Worm (Caenorhabditis elegans) whole organism, young adult: Measurements from ENCODE around the gene Y24F12A.1.

ENCODE experiments used
- B0336.3 ChIP-seq: fragments of 200-800 bp; sonication (Bioruptor generic); IDR thresholded peaks from 2 replicates; pipeline ENCODE4 v1.3.6; 2022; ENCODE audit warnings: missing genetic modification characterization, missing compliant biosample characterization
- C06A6.2 ChIP-seq: fragments of 200-800 bp; sonication (Bioruptor generic); conservative IDR thresholded peaks from 2 replicates; pipeline ENCODE4 v1.3.6; 2022; ENCODE audit warnings: missing genetic modification characterization, missing compliant biosample characterization
- F10E7.11 ChIP-seq: sonication (generic microtip); optimal IDR thresholded peaks from 2 replicates; lab custom pipeline; 2017; ENCODE audit warnings: mild to moderate bottlenecking, missing genetic modification characterization, moderate library complexity, missing compliant biosample characterization
- F33H1.4 ChIP-seq: fragments of 200-800 bp; sonication (Bioruptor generic); IDR thresholded peaks from 2 replicates; pipeline ENCODE4 v1.3.6; 2022; ENCODE audit warnings: missing genetic modification reagents, missing genetic modification characterization, missing compliant biosample characterization
- F39B2.1 ChIP-seq: fragments of 200-800 bp; sonication (Bioruptor generic); IDR thresholded peaks from 2 replicates; pipeline ENCODE4 v1.3.6; 2022; ENCODE audit warnings: missing genetic modification reagents, missing genetic modification characterization, missing compliant biosample characterization
- F49E8.2 ChIP-seq: sonication (generic microtip); optimal IDR thresholded peaks from 3 replicates; lab custom pipeline; 2017; ENCODE audit warnings: missing genetic modification characterization, mild to moderate bottlenecking, missing compliant biosample characterization, antibody characterized with exemption, moderate library complexity; ENCODE audit not compliant: insufficient read depth
- K11D2.4 ChIP-seq: fragments of 200-800 bp; sonication (Bioruptor generic); IDR thresholded peaks from 2 replicates; pipeline ENCODE4 v1.3.6; 2022; ENCODE audit warnings: missing genetic modification reagents, missing genetic modification characterization, missing compliant biosample characterization
- Y53F4B.3 ChIP-seq: fragments of 200-800 bp; sonication (Bioruptor generic); IDR thresholded peaks from 2 replicates; pipeline ENCODE4 v1.3.6; 2022; ENCODE audit warnings: missing genetic modification reagents, missing genetic modification characterization, missing compliant biosample characterization
- Y53G8AR.9 ChIP-seq: fragments of 200-800 bp; sonication (Bioruptor generic); conservative IDR thresholded peaks from 2 replicates; pipeline ENCODE4 v1.3.6; 2022; ENCODE audit warnings: missing genetic modification reagents, missing genetic modification characterization, missing compliant biosample characterization
- Y79H2A.3 ChIP-seq: fragments of 200-800 bp; sonication (Bioruptor generic); conservative IDR thresholded peaks from 2 replicates; pipeline ENCODE4 v1.3.6; 2022; ENCODE audit warnings: missing genetic modification reagents, missing genetic modification characterization, missing compliant biosample characterization
- ZK185.1 ChIP-seq: sonication (generic microtip); optimal IDR thresholded peaks from 2 replicates; lab custom pipeline; 2016; ENCODE audit warnings: mild to moderate bottlenecking, missing genetic modification characterization, missing compliant biosample characterization; ENCODE audit not compliant: poor library complexity, severe bottlenecking
- aptf-2 ChIP-seq: fragments of 200-800 bp; sonication (Bioruptor generic); conservative IDR thresholded peaks from 2 replicates; pipeline ENCODE4 v1.3.6; 2022; ENCODE audit warnings: missing genetic modification reagents, missing genetic modification characterization, missing compliant biosample characterization
- attf-3 ChIP-seq: fragments of 200-800 bp; sonication (Bioruptor generic); conservative IDR thresholded peaks from 2 replicates; pipeline ENCODE4 v1.3.6; 2022; ENCODE audit warnings: missing genetic modification reagents, missing genetic modification characterization, missing compliant biosample characterization
- attf-5 ChIP-seq: fragments of 200-800 bp; sonication (Bioruptor generic); optimal IDR thresholded peaks from 2 replicates; lab custom pipeline; 2018; ENCODE audit warnings: mild to moderate bottlenecking, missing genetic modification characterization, missing compliant biosample characterization
- ceh-40 ChIP-seq: fragments of 200-800 bp; sonication (Bioruptor generic); IDR thresholded peaks from 2 replicates; pipeline ENCODE4 v1.3.6; 2022; ENCODE audit warnings: missing genetic modification characterization, missing compliant biosample characterization
- ceh-91 ChIP-seq: fragments of 200-800 bp; sonication (Bioruptor generic); IDR thresholded peaks from 2 replicates; pipeline ENCODE4 v1.3.6; 2022; ENCODE audit warnings: missing genetic modification reagents, missing genetic modification characterization, missing compliant biosample characterization
- dox-1 ChIP-seq: fragments of 200-800 bp; sonication (Bioruptor generic); IDR thresholded peaks from 2 replicates; pipeline ENCODE4 v1.3.6; 2022; ENCODE audit warnings: missing genetic modification reagents, missing genetic modification characterization, missing compliant biosample characterization
- dpl-1 ChIP-seq: fragments of 150-350 bp; optimal IDR thresholded peaks from 2 replicates; lab custom pipeline; 2014; ENCODE audit warnings: missing biosample characterization, missing genetic modification reagents, missing genetic modification characterization
- egl-18 ChIP-seq: fragments of 200-800 bp; sonication (Bioruptor generic); IDR thresholded peaks from 2 replicates; pipeline ENCODE4 v1.3.6; 2022; ENCODE audit warnings: missing genetic modification reagents, missing genetic modification characterization, missing compliant biosample characterization
- ekl-4 ChIP-seq: fragments of 200-800 bp; sonication (Bioruptor generic); IDR thresholded peaks from 2 replicates; pipeline ENCODE4 v1.3.6; 2022; ENCODE audit warnings: missing genetic modification reagents, missing genetic modification characterization, missing compliant biosample characterization
- ets-4 ChIP-seq: fragments of 200-800 bp; sonication (Bioruptor generic); optimal IDR thresholded peaks from 2 replicates; lab custom pipeline; 2018; ENCODE audit warnings: mild to moderate bottlenecking, missing genetic modification characterization, missing compliant biosample characterization
- hlh-12 ChIP-seq: sonication (generic microtip); optimal IDR thresholded peaks from 2 replicates; lab custom pipeline; 2016; ENCODE audit warnings: missing genetic modification characterization, missing compliant biosample characterization
- hsf-1 ChIP-seq: fragments of 200-800 bp; sonication (Bioruptor generic); IDR thresholded peaks from 2 replicates; pipeline ENCODE4 v1.3.6; 2022; ENCODE audit warnings: missing genetic modification reagents, missing genetic modification characterization, missing compliant biosample characterization
- lag-1 ChIP-seq: fragments of 200-800 bp; sonication (Bioruptor generic); IDR thresholded peaks from 2 replicates; pipeline ENCODE4 v1.3.6; 2022; ENCODE audit warnings: missing genetic modification reagents, missing genetic modification characterization, missing compliant biosample characterization
- lin-26 ChIP-seq: fragments of 200-800 bp; sonication (Bioruptor generic); IDR thresholded peaks from 2 replicates; pipeline ENCODE4 v1.3.6; 2022; ENCODE audit warnings: missing genetic modification reagents, missing genetic modification characterization, missing compliant biosample characterization
- lin-40 ChIP-seq: sonication (generic microtip); optimal IDR thresholded peaks from 2 replicates; lab custom pipeline; 2016; ENCODE audit warnings: missing genetic modification characterization, mild to moderate bottlenecking, missing compliant biosample characterization, missing genotype, missing genetic modification reagents
- lin-54 ChIP-seq: fragments of 200-800 bp; sonication (Bioruptor generic); optimal IDR thresholded peaks from 2 replicates; lab custom pipeline; 2018; ENCODE audit warnings: mild to moderate bottlenecking, missing genetic modification characterization, missing compliant biosample characterization
- lsl-1 ChIP-seq: fragments of 200-800 bp; sonication (Bioruptor generic); optimal IDR thresholded peaks from 2 replicates; lab custom pipeline; 2018; ENCODE audit warnings: mild to moderate bottlenecking, missing genetic modification characterization, moderate library complexity, missing compliant biosample characterization
- madf-10 ChIP-seq: sonication (generic microtip); optimal IDR thresholded peaks from 2 replicates; lab custom pipeline; 2016; ENCODE audit warnings: mild to moderate bottlenecking, missing genetic modification characterization, missing compliant biosample characterization
- madf-8 ChIP-seq: fragments of 200-800 bp; sonication (Bioruptor generic); conservative IDR thresholded peaks from 2 replicates; pipeline ENCODE4 v1.3.6; 2022; ENCODE audit warnings: missing genetic modification reagents, missing genetic modification characterization, missing compliant biosample characterization
- mcd-1 ChIP-seq: fragments of 200-800 bp; sonication (Bioruptor generic); IDR thresholded peaks from 2 replicates; pipeline ENCODE4 v1.3.6; 2022; ENCODE audit warnings: missing genetic modification reagents, missing genetic modification characterization, missing compliant biosample characterization
- mel-28 ChIP-seq: sonication (generic microtip); optimal IDR thresholded peaks from 2 replicates; lab custom pipeline; 2016; ENCODE audit warnings: borderline replicate concordance, mild to moderate bottlenecking, missing genetic modification characterization, missing compliant biosample characterization
- nhr-120 ChIP-seq: fragments of 200-800 bp; sonication (Bioruptor generic); IDR thresholded peaks from 2 replicates; pipeline ENCODE4 v1.3.6; 2022; ENCODE audit warnings: missing genetic modification characterization, missing compliant biosample characterization
- nhr-80 ChIP-seq: sonication (generic microtip); optimal IDR thresholded peaks from 2 replicates; lab custom pipeline; 2016; ENCODE audit warnings: missing genetic modification characterization, missing compliant biosample characterization
- nhr-90 ChIP-seq: sonication (generic microtip); optimal IDR thresholded peaks from 2 replicates; lab custom pipeline; 2016; ENCODE audit warnings: missing genotype, mild to moderate bottlenecking, missing genetic modification characterization, missing compliant biosample characterization
- pbrm-1 ChIP-seq: fragments of 200-800 bp; sonication (Bioruptor generic); IDR thresholded peaks from 2 replicates; pipeline ENCODE4 v1.3.6; 2022; ENCODE audit warnings: missing genetic modification reagents, missing genetic modification characterization, missing compliant biosample characterization
- rec-8 ChIP-seq, 2 experiments: sonication (generic microtip); optimal IDR thresholded peaks; 2 replicates each; lab custom pipeline; 2016; ENCODE audit warnings: mild to moderate bottlenecking in 2 of 2, missing genetic modification characterization in 2 of 2, missing genetic modification reagents in 2 of 2, missing genotype in 2 of 2, missing biosample characterization in 1 of 2, missing compliant biosample characterization in 1 of 2, moderate library complexity in 1 of 2
- snpc-1.1 ChIP-seq: sonication (generic microtip); optimal IDR thresholded peaks from 2 replicates; lab custom pipeline; 2017; ENCODE audit warnings: missing genetic modification characterization, mild to moderate bottlenecking, missing compliant biosample characterization, antibody characterized with exemption, moderate library complexity, missing genotype, missing genetic modification reagents; ENCODE audit not compliant: insufficient read depth
- snpc-1.3 ChIP-seq: sonication (generic microtip); optimal IDR thresholded peaks from 2 replicates; lab custom pipeline; 2017; ENCODE audit warnings: missing genetic modification characterization, mild to moderate bottlenecking, missing compliant biosample characterization, antibody characterized with exemption, moderate library complexity, missing genotype, missing genetic modification reagents; ENCODE audit not compliant: insufficient read depth
- snpc-4 ChIP-seq, 5 experiments: fragments of 150-350 bp in 1 of 5; sonication (generic microtip) in 4 of 5; optimal IDR thresholded peaks; 2 replicates each; lab custom pipeline; 2014 to 2018; ENCODE audit warnings: missing genetic modification characterization in 5 of 5, missing biosample characterization in 3 of 5, antibody characterized with exemption in 2 of 5, mild to moderate bottlenecking in 2 of 5, missing compliant biosample characterization in 2 of 5, missing genotype in 2 of 5, moderate library complexity in 2 of 5, missing genetic modification reagents in 1 of 5
- sptf-2 ChIP-seq: fragments of 200-800 bp; sonication (Bioruptor generic); optimal IDR thresholded peaks from 2 replicates; lab custom pipeline; 2018; ENCODE audit warnings: mild to moderate bottlenecking, missing genetic modification characterization, missing compliant biosample characterization
- unc-62 ChIP-seq: fragments of 150-350 bp; optimal IDR thresholded peaks from 2 replicates; lab custom pipeline; 2014; ENCODE audit warnings: missing biosample characterization, missing genetic modification reagents, missing genetic modification characterization
- xnd-1 ChIP-seq: sonication (generic microtip); optimal IDR thresholded peaks from 2 replicates; lab custom pipeline; 2016; ENCODE audit warnings: missing genotype, missing genetic modification reagents, missing genetic modification characterization, missing compliant biosample characterization
- zim-3 ChIP-seq: sonication (generic microtip); optimal IDR thresholded peaks from 2 replicates; lab custom pipeline; 2017; ENCODE audit warnings: mild to moderate bottlenecking, missing genetic modification characterization, moderate library complexity, missing compliant biosample characterization
- ztf-3 ChIP-seq: fragments of 200-800 bp; sonication (Bioruptor generic); optimal IDR thresholded peaks from 2 replicates; lab custom pipeline; 2018; ENCODE audit warnings: mild to moderate bottlenecking, missing genetic modification characterization, missing compliant biosample characterization
- ztf-6 ChIP-seq: fragments of 200-800 bp; sonication (Bioruptor generic); IDR thresholded peaks from 2 replicates; pipeline ENCODE4 v1.3.6; 2022; ENCODE audit warnings: missing genetic modification reagents, missing genetic modification characterization, missing compliant biosample characterization

Gene Y24F12A.1

DNA sequence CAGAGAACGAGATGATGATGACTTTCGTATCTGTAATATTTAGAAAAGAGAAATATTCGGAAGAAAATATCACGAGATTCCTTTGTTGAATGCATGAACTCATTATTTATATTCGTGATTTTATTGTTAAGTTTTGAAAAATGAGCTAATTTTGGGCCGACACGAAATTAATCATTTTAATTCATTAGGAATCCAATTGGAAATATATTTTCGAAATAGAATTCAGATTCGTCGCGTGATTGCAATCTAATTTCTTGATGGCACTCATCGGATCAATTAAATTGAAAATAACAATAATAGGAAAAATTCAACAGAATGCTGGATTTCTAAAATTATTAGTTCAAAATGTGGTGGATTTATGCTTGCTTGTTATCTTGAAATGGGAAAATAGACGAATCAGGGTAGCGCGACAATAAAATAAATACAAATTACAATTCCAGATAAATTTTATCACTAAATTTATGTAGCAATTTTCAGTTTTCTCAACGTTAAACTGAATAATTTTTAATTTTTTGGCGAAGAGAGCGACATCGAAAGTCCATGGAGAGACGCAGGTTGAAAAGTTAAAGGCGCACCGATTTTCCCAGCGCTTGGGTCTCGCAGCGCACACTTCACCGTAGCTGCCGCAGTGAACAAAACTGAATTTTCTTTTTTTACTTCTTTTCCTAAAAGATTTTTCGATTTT lies 3.2 kb upstream of the Y24F12A.1 start (continued):
- peak; percentile 71 for TF ChIP-seq mcd-1 (GFP tag; lab: Robert Waterston, UW)
- TF ChIP-seq lin-54 (GFP tag; lab: Kevin White, UChicago): peak; percentile 36
- TF ChIP-seq xnd-1: peak; percentile 24
- TF ChIP-seq nhr-90 (tag; lab: Kevin White, UChicago): no peak
- peak; percentile 94 for TF ChIP-seq F33H1.4 (GFP tag; lab: Robert Waterston, UW)
- TF ChIP-seq pbrm-1 (GFP tag; lab: Robert Waterston, UW): peak; percentile 43; the same call in 1 of the 2 replicates
- TF ChIP-seq egl-18 (GFP tag; lab: Robert Waterston, UW): no peak
- TF ChIP-seq nhr-120 (GFP tag; lab: Robert Waterston, UW): no peak
- no peak for TF ChIP-seq zim-3 (tag; lab: Kevin White, UChicago)
- TF ChIP-seq B0336.3 (GFP tag; lab: Robert Waterston, UW): no peak; the same call in 1 of the 2 replicates
- no peak for TF ChIP-seq snpc-4 (GFP tag; optimal IDR thresholded peaks at IDR 0.05; lab: Kevin White, UChicago)
- TF ChIP-seq snpc-4 (tag; optimal IDR thresholded peaks at IDR 0.05; lab: Kevin White, UChicago): peak; percentile 25 to 57 (median 36)
- no peak for TF ChIP-seq ztf-3
- peak; percentile 69 for TF ChIP-seq lsl-1 (GFP tag; lab: Kevin White, UChicago)
- no peak for TF ChIP-seq mel-28 (tag; lab: Kevin White, UChicago)
- TF ChIP-seq ekl-4 (GFP tag; lab: Robert Waterston, UW): no peak
- TF ChIP-seq Y79H2A.3 (GFP tag; lab: Robert Waterston, UW): no peak
- TF ChIP-seq snpc-1.1 (tag; lab: Kevin White, UChicago): no peak
- TF ChIP-seq dpl-1 (GFP tag; lab: Kevin White, UChicago): no peak
- no peak for TF ChIP-seq ztf-6 (GFP tag; lab: Robert Waterston, UW)
- TF ChIP-seq ceh-40: no peak
- no peak for TF ChIP-seq lag-1 (GFP tag; lab: Robert Waterston, UW)
- TF ChIP-seq ZK185.1 (tag; lab: Kevin White, UChicago): peak; percentile 62
- TF ChIP-seq unc-62 (GFP tag; lab: Kevin White, UChicago): no peak
- no peak for TF ChIP-seq ets-4
- TF ChIP-seq lin-26 (GFP tag; lab: Robert Waterston, UW): no peak
- TF ChIP-seq madf-8 (GFP tag; lab: Robert Waterston, UW): no peak
- TF ChIP-seq F49E8.2 (tag; lab: Kevin White, UChicago): peak; percentile 78
- peak; percentile 11 for TF ChIP-seq madf-10
- no peak for TF ChIP-seq F39B2.1
- peak in 1 of 2 experiments; percentile 21 for TF ChIP-seq rec-8 (tag; optimal IDR thresholded peaks at IDR 0.05; lab: Kevin White, UChicago)
- peak; percentile 67 for TF ChIP-seq ceh-91 (GFP tag; lab: Robert Waterston, UW)
- TF ChIP-seq lin-40 (tag; lab: Kevin White, UChicago): peak; percentile 49
- TF ChIP-seq hsf-1 (GFP tag; lab: Robert Waterston, UW): peak; percentile 28; the same call in 1 of the 2 replicates
- peak; percentile 35; the same call in 1 of the 2 replicates for TF ChIP-seq Y53G8AR.9 (GFP tag; lab: Robert Waterston, UW)
- peak; percentile 79 for TF ChIP-seq snpc-1.3 (tag; lab: Kevin White, UChicago)
- TF ChIP-seq dox-1 (GFP tag; lab: Robert Waterston, UW): peak; percentile 62; the same call in 1 of the 2 replicates
- no peak; the same call in 1 of the 2 replicates for TF ChIP-seq attf-3 (GFP tag; lab: Robert Waterston, UW)
- TF ChIP-seq sptf-2 (GFP tag; lab: Kevin White, UChicago): no peak
- TF ChIP-seq hlh-12: no peak
- TF ChIP-seq aptf-2 (GFP tag; lab: Robert Waterston, UW): no peak
- TF ChIP-seq C06A6.2 (GFP tag; lab: Robert Waterston, UW): no peak
- no peak for TF ChIP-seq Y53F4B.3
- TF ChIP-seq F10E7.11 (tag; lab: Kevin White, UChicago): no peak
- 0 out of 2 replicates have a peak, but pooled peaks have one; percentile 14 for TF ChIP-seq K11D2.4 (GFP tag; lab: Robert Waterston, UW)
- peak; percentile 30 for TF ChIP-seq attf-5
- no peak for TF ChIP-seq nhr-80 (tag; lab: Kevin White, UChicago)
